Worm (Caenorhabditis elegans) whole organism, L2 larva: ENCODE measurements around the gene ntl-2.
A peak's percentile ranks its signal among the peaks of the same experiment; 100 is the strongest.

ENCODE experiments used
- C34F6.9 ChIP-seq: fragments of 150-350 bp; optimal IDR thresholded peaks from 2 replicates; lab custom pipeline; 2014; ENCODE audit warnings: missing biosample characterization, missing genetic modification characterization
- F13H6.1 ChIP-seq: sonication (generic microtip); optimal IDR thresholded peaks from 2 replicates; lab custom pipeline; 2016; ENCODE audit warnings: missing genetic modification characterization, missing compliant biosample characterization
- R02D3.7 ChIP-seq: fragments of 150-350 bp; optimal IDR thresholded peaks from 2 replicates; lab custom pipeline; 2014; ENCODE audit warnings: missing biosample characterization, missing genetic modification characterization
- Y55F3AM.14 ChIP-seq: fragments of 200-800 bp; sonication (Bioruptor generic); optimal IDR thresholded peaks from 2 replicates; lab custom pipeline; 2018; ENCODE audit warnings: mild to moderate bottlenecking, missing genetic modification characterization, missing compliant biosample characterization
- ZK546.5 ChIP-seq: sonication (generic microtip); optimal IDR thresholded peaks from 2 replicates; lab custom pipeline; 2017; ENCODE audit warnings: missing biosample characterization, missing genetic modification characterization
- alr-1 ChIP-seq: fragments of 150-350 bp; optimal IDR thresholded peaks from 2 replicates; lab custom pipeline; 2014; ENCODE audit warnings: missing biosample characterization, missing genetic modification characterization
- aly-2 ChIP-seq: fragments of 150-350 bp; optimal IDR thresholded peaks from 2 replicates; lab custom pipeline; 2014; ENCODE audit warnings: missing biosample characterization, missing genetic modification characterization
- blmp-1 ChIP-seq: sonication (generic microtip); optimal IDR thresholded peaks from 2 replicates; lab custom pipeline; 2017; ENCODE audit warnings: missing genetic modification characterization, mild to moderate bottlenecking, missing compliant biosample characterization, antibody characterized with exemption, moderate library complexity; ENCODE audit not compliant: insufficient read depth
- ceh-16 ChIP-seq: fragments of 150-350 bp; optimal IDR thresholded peaks from 2 replicates; lab custom pipeline; 2014; ENCODE audit warnings: missing biosample characterization, missing genetic modification characterization
- ceh-82 ChIP-seq: fragments of 150-350 bp; optimal IDR thresholded peaks from 2 replicates; lab custom pipeline; 2014; ENCODE audit warnings: missing biosample characterization, missing genetic modification characterization
- crh-2 ChIP-seq: sonication (generic microtip); optimal IDR thresholded peaks from 2 replicates; lab custom pipeline; 2017; ENCODE audit warnings: missing biosample characterization, missing genetic modification characterization
- dmd-4 ChIP-seq: sonication (generic microtip); optimal IDR thresholded peaks from 2 replicates; lab custom pipeline; 2017; ENCODE audit warnings: missing biosample characterization, missing genetic modification characterization
- egl-27 ChIP-seq: sonication (generic microtip); optimal IDR thresholded peaks from 3 replicates; lab custom pipeline; 2017; ENCODE audit warnings: missing biosample characterization, missing genetic modification reagents, missing genetic modification characterization
- elt-1 ChIP-seq: fragments of 150-350 bp; optimal IDR thresholded peaks from 2 replicates; lab custom pipeline; 2014; ENCODE audit warnings: missing biosample characterization, missing genetic modification characterization
- elt-3 ChIP-seq: sonication (generic microtip); optimal IDR thresholded peaks from 2 replicates; lab custom pipeline; 2017; ENCODE audit warnings: missing biosample characterization, missing genetic modification characterization
- gmeb-1 ChIP-seq: fragments of 150-350 bp; optimal IDR thresholded peaks from 2 replicates; lab custom pipeline; 2014; ENCODE audit warnings: missing biosample characterization, missing genetic modification characterization
- lin-11 ChIP-seq: fragments of 150-350 bp; sonication (generic microtip); optimal IDR thresholded peaks from 2 replicates; lab custom pipeline; 2014; ENCODE audit warnings: missing biosample characterization, missing genetic modification characterization, inconsistent platforms, mixed read lengths
- lin-13 ChIP-seq: fragments of 150-350 bp; optimal IDR thresholded peaks from 2 replicates; lab custom pipeline; 2014; ENCODE audit warnings: missing biosample characterization, missing genetic modification reagents, missing genetic modification characterization
- mbf-1 ChIP-seq: sonication (generic microtip); optimal IDR thresholded peaks from 2 replicates; lab custom pipeline; 2017; ENCODE audit warnings: missing biosample characterization, missing genetic modification characterization
- mdl-1 ChIP-seq, 2 experiments: fragments of 150-350 bp in 1 of 2; sonication (generic microtip) in 1 of 2; optimal IDR thresholded peaks; 2 replicates each; lab custom pipeline; 2017; ENCODE audit warnings: missing biosample characterization in 2 of 2, missing genetic modification characterization in 2 of 2
- nhr-11 ChIP-seq: fragments of 150-350 bp; optimal IDR thresholded peaks from 2 replicates; lab custom pipeline; 2014; ENCODE audit warnings: missing biosample characterization, missing genetic modification characterization
- nhr-12 ChIP-seq: fragments of 150-350 bp; optimal IDR thresholded peaks from 2 replicates; lab custom pipeline; 2014; ENCODE audit warnings: missing biosample characterization, missing genetic modification characterization
- nhr-21 ChIP-seq: fragments of 150-350 bp; optimal IDR thresholded peaks from 2 replicates; lab custom pipeline; 2014; ENCODE audit warnings: missing biosample characterization, missing genetic modification characterization
- nhr-23 ChIP-seq: fragments of 150-350 bp; optimal IDR thresholded peaks from 2 replicates; lab custom pipeline; 2014; ENCODE audit warnings: missing biosample characterization, missing genetic modification reagents, missing genetic modification characterization
- nhr-237 ChIP-seq: fragments of 150-350 bp; optimal IDR thresholded peaks from 2 replicates; lab custom pipeline; 2014; ENCODE audit warnings: missing biosample characterization, missing genetic modification characterization
- nhr-25 ChIP-seq: fragments of 150-350 bp; sonication (generic microtip); optimal IDR thresholded peaks from 3 replicates; lab custom pipeline; 2014; ENCODE audit warnings: missing biosample characterization, missing genetic modification characterization
- nhr-6 ChIP-seq: fragments of 150-350 bp; optimal IDR thresholded peaks from 2 replicates; lab custom pipeline; 2014; ENCODE audit warnings: missing biosample characterization, missing genetic modification characterization
- nhr-77 ChIP-seq: fragments of 150-350 bp; optimal IDR thresholded peaks from 2 replicates; lab custom pipeline; 2014; ENCODE audit warnings: missing biosample characterization, missing genetic modification characterization
- peb-1 ChIP-seq: fragments of 150-350 bp; optimal IDR thresholded peaks from 2 replicates; lab custom pipeline; 2014; ENCODE audit warnings: missing biosample characterization, missing genetic modification characterization
- sem-4 ChIP-seq: fragments of 150-350 bp; optimal IDR thresholded peaks from 2 replicates; lab custom pipeline; 2014; ENCODE audit warnings: missing biosample characterization, missing genetic modification reagents, missing genetic modification characterization
- skn-1 ChIP-seq: sonication (generic microtip); optimal IDR thresholded peaks from 2 replicates; lab custom pipeline; 2017; ENCODE audit warnings: missing biosample characterization, missing genetic modification characterization
- sma-3 ChIP-seq: sonication (generic microtip); optimal IDR thresholded peaks from 2 replicates; lab custom pipeline; 2016; ENCODE audit warnings: missing genetic modification reagents, missing genetic modification characterization, missing compliant biosample characterization
- sma-9 ChIP-seq, 2 experiments: fragments of 150-350 bp in 1 of 2; sonication (generic microtip) in 1 of 2; optimal IDR thresholded peaks; 2 replicates each; lab custom pipeline; 2014 to 2016; ENCODE audit warnings: missing genetic modification characterization in 2 of 2, mild to moderate bottlenecking in 1 of 2, missing biosample characterization in 1 of 2, missing compliant biosample characterization in 1 of 2, missing genetic modification reagents in 1 of 2, moderate library complexity in 1 of 2
- snpc-4 ChIP-seq: fragments of 150-350 bp; optimal IDR thresholded peaks from 2 replicates; lab custom pipeline; 2014; ENCODE audit warnings: missing biosample characterization, missing genetic modification characterization
- unc-39 ChIP-seq: fragments of 150-350 bp; optimal IDR thresholded peaks from 2 replicates; lab custom pipeline; 2014; ENCODE audit warnings: missing biosample characterization, missing genetic modification characterization
- unc-55 ChIP-seq: fragments of 150-350 bp; sonication (generic microtip); optimal IDR thresholded peaks from 3 replicates; lab custom pipeline; 2014; ENCODE audit warnings: missing biosample characterization, missing genetic modification reagents, missing genetic modification characterization
- unc-62 ChIP-seq: fragments of 150-350 bp; optimal IDR thresholded peaks from 2 replicates; lab custom pipeline; 2014; ENCODE audit warnings: missing biosample characterization, missing genetic modification reagents, missing genetic modification characterization
- zag-1 ChIP-seq: fragments of 150-350 bp; optimal IDR thresholded peaks from 2 replicates; lab custom pipeline; 2014; ENCODE audit warnings: missing biosample characterization, missing genetic modification characterization
- ztf-11 ChIP-seq: sonication (generic microtip); optimal IDR thresholded peaks from 2 replicates; lab custom pipeline; 2017; ENCODE audit warnings: missing biosample characterization, missing genetic modification characterization
- ztf-4 ChIP-seq: fragments of 150-350 bp; optimal IDR thresholded peaks from 2 replicates; lab custom pipeline; 2014; ENCODE audit warnings: missing biosample characterization, missing genetic modification characterization

The ntl-2 gene

ce11 chrII:4424807-4425206 lies 48.5 kb upstream of the ntl-2 start, which contains the start of the genes dcaf-13 and toe-1:
TSS of gene dcaf-13 (minus strand) at chrII:4424902.
TSS of gene toe-1 (plus strand) at chrII:4425167.
- TF ChIP-seq gmeb-1 (peak; percentile 26), peb-1 (tag; lab: Kevin White, UChicago) (no peak), alr-1 (tag; lab: Kevin White, UChicago) (no peak), nhr-23 (no peak), unc-55 (GFP tag; lab: Kevin White, UChicago) (no peak)

DNA sequence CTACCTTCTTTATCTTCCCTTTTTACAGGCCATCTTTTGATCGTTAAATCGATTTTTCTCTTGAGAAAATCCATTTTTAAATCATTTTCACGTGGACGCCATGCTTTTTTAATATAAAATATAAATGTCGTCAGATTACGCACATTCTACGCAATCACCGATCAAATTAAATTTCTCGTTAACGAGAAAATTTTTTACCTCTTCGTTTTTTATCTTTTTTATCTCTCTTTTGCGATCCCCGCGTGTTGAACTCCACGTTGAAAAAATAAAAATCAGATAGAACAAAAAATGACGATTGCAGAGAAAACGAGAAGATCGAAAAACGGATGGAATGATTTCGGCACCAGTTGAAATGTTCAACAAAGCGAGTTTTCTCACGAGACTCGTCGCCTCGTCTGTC lies 43.7 kb upstream of the ntl-2 start, which contains the start of gene bpnt-1:
Gene bpnt-1 (plus strand): TSS at position 301 of the 400 bp plus-strand sequence.
- TF ChIP-seq nhr-21 (tag; lab: Kevin White, UChicago), result peak; percentile 27
- TF ChIP-seq sem-4 (tag; lab: Kevin White, UChicago), result no peak
- peak; percentile 12 for TF ChIP-seq C34F6.9 (tag; lab: Kevin White, UChicago)
- peak; percentile 14 for TF ChIP-seq sma-9 (GFP tag; optimal IDR thresholded peaks at IDR 0.05; lab: Kevin White, UChicago)
- TF ChIP-seq sma-9 (tag; optimal IDR thresholded peaks at IDR 0.05; lab: Kevin White, UChicago), result no peak
- TF ChIP-seq nhr-23, result no peak
- TF ChIP-seq, all 48 proteins: peak for 3

- TF ChIP-seq nhr-11 (tag; lab: Kevin White, UChicago) (no peak), nhr-6 (tag; lab: Kevin White, UChicago) (no peak), sma-3 (no peak), ztf-11 (tag; lab: Kevin White, UChicago) (no peak), egl-27 (no peak), unc-62 (no peak), ztf-4 (tag; lab: Kevin White, UChicago) (no peak), unc-55 (GFP tag; lab: Kevin White, UChicago) (no peak), snpc-4 (tag; lab: Kevin White, UChicago) (no peak), mdl-1 (tag; optimal IDR thresholded peaks at IDR 0.05; lab: Kevin White, UChicago) (no peak), mbf-1 (tag; lab: Kevin White, UChicago) (no peak), ZK546.5 (tag; lab: Kevin White, UChicago) (no peak), ceh-82 (tag; lab: Kevin White, UChicago) (no peak), nhr-12 (no peak), crh-2 (tag; lab: Kevin White, UChicago) (no peak), unc-39 (no peak), Y55F3AM.14 (GFP tag; lab: Kevin White, UChicago) (no peak), lin-11 (no peak)
These were observed 41.1 kb upstream of the ntl-2 start, which contains the start of gene sod-5 for ce11 chrII:4417333-4417732. TSS of gene sod-5 (plus strand) at chrII:4417633.

DNA sequence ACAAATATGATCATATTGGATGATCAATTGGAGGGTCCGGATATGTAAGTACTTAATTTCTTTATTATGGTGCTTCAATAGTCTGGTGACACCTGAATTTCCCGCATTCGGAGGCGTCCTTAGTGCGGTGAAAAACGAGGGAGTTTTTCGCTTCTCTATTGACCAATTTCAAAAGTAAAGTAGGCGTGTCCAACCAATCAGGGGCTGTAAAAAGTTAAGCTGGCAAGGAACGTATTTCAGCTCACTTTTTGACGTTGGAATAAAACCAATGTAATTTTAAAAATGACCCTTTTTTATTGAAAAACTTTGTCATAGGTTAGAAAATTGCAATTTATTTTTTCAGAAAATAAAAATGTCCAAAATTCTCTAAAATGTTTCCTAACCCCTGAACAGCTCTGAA lies 33.4 kb upstream of the ntl-2 start:
- TF ChIP-seq sem-4 (tag; lab: Kevin White, UChicago) (no peak), snpc-4 (tag; lab: Kevin White, UChicago) (no peak), nhr-12 (no peak), F13H6.1 (tag; lab: Kevin White, UChicago) (no peak), nhr-237 (tag; lab: Kevin White, UChicago) (no peak), blmp-1 (tag; lab: Kevin White, UChicago) (no peak), sma-3 (no peak), unc-62 (no peak), aly-2 (no peak), nhr-11 (tag; lab: Kevin White, UChicago) (no peak), dmd-4 (tag; lab: Kevin White, UChicago) (no peak), nhr-77 (no peak), nhr-25 (tag; lab: Kevin White, UChicago) (no peak), R02D3.7 (tag; lab: Kevin White, UChicago) (no peak), zag-1 (tag; lab: Kevin White, UChicago) (no peak), elt-3 (tag; lab: Kevin White, UChicago) (no peak)

ce11 chrII:4405358-4405757 lies 29.1 kb upstream of the ntl-2 start, which contains the start of gene ZK430.5:
TSS of gene ZK430.5 (plus strand) at chrII:4405658.
- TF ChIP-seq alr-1 (tag; lab: Kevin White, UChicago), result no peak
- TF ChIP-seq aly-2, result no peak
- TF ChIP-seq sma-9 (GFP tag; optimal IDR thresholded peaks at IDR 0.05; lab: Kevin White, UChicago), result no peak
- no peak for TF ChIP-seq sma-9 (tag; optimal IDR thresholded peaks at IDR 0.05; lab: Kevin White, UChicago)
- no peak for TF ChIP-seq blmp-1 (tag; lab: Kevin White, UChicago)
- TF ChIP-seq elt-1, result no peak
- TF ChIP-seq ceh-16 (tag; lab: Kevin White, UChicago), result no peak
- TF ChIP-seq skn-1 (tag; lab: Kevin White, UChicago), result no peak
- TF ChIP-seq peb-1 (tag; lab: Kevin White, UChicago), result no peak
- TF ChIP-seq Y55F3AM.14 (GFP tag; lab: Kevin White, UChicago), result no peak
- no peak for TF ChIP-seq lin-13 (GFP tag; lab: Kevin White, UChicago)
